Worm (Caenorhabditis elegans): ENCODE measurements around the gene C18A3.11.

DNA sequence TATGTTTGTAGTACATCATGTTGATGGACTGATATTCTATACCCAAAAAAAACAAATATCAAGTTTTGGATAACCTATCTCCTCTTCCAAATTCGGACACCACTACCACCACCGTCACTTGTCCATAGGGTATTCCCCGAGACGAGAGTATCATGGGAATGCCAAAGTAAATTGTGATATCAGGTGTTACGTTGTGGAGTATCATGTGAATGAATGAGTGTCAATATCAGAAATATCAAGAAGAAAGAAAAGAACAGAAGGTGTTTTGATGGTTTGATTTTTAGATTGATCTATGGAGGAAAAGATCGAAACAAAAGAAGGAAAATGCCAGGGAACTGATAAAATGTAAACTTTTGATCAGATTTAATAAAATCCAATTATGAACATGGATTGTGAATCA is 32.6 kb upstream of the C18A3.11 start:
- TF ChIP-seq mdl-1 (tag; optimal IDR thresholded peaks at IDR 0.05), result peak in 1 of 2 experiments; percentile 26
- TF ChIP-seq fkh-10 (GFP tag; optimal IDR thresholded peaks at IDR 0.05), result no peak
- TF ChIP-seq nhr-20 (tag; optimal IDR thresholded peaks at IDR 0.05), result peak; percentile 77
- TF ChIP-seq ama-1 (optimal IDR thresholded peaks at IDR 0.05), result no peak
- TF ChIP-seq elt-3 (tag; optimal IDR thresholded peaks at IDR 0.05), result peak in 2 of 6 experiments; percentile 51 to 85
- no peak for TF ChIP-seq pax-3 (tag; optimal IDR thresholded peaks at IDR 0.05)
- peak; percentile 81 for TF ChIP-seq unc-130 (tag; optimal IDR thresholded peaks at IDR 0.05)
- TF ChIP-seq fkh-8 (tag; optimal IDR thresholded peaks at IDR 0.05), result peak; percentile 19
- no peak for TF ChIP-seq pqm-1 (tag; optimal IDR thresholded peaks at IDR 0.05)
- TF ChIP-seq unc-86 (tag; optimal IDR thresholded peaks at IDR 0.05), result no peak
- no peak for TF ChIP-seq jun-1 (tag; optimal IDR thresholded peaks at IDR 0.05)
- no peak for TF ChIP-seq lir-3 (tag; optimal IDR thresholded peaks at IDR 0.05; ENCODE audit: poor library complexity)
